Worm (Caenorhabditis elegans): ENCODE measurements around the gene Y14H12B.1.

DNA sequence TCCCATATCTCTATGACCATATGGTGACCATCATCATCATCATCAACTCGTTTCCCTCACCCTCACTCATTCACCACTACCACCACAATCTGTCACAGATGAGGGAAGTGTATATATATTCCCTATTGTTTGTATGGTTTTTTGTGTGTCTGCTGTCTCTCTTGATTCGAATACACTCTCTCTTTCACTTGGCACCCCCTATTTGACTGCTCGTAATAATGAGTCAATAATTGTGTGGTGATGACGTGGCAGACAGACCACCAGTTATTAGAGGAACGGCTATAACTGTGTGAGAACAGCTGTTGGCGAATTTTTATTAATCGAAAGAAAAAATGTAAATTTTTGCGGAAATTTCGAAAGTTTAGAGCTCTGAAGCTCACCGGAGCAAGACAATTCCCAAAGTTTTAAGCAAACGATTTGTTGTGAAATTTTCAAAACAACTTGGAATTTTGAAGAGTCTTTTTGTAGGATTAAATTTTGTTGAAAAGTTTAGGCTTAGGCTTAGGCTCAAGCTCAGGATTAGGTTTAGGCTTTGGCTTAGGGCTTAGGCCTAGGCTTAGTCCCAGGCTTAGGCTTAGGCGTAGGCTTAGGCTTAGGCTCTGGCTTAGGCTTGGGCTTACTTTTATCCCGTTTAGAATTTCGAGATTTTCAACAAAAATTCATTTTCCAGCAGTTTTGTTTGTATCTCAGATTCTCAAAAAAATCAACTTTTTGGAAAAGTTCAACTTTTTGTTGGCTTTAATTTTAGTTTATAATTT, 23.4 kb downstream of the Y14H12B.1 start:
- TF ChIP-seq elt-3 (tag; optimal IDR thresholded peaks at IDR 0.05) (no peak), ceh-28 (tag; optimal IDR thresholded peaks at IDR 0.05) (no peak)

All from whole organism, L3 larva.